Fruit fly (Drosophila melanogaster) whole organism, pupa: ENCODE data around the gene CG2680.
A peak's percentile ranks its signal among the peaks of the same experiment; 100 is the strongest.

Experiments
- CG10348 ChIP-seq: fragments of 200-800 bp; sonication (Bioruptor generic); IDR thresholded peaks from 2 replicates; pipeline ENCODE4 v1.3.6; 2022; ENCODE audit warnings: missing biosample characterization, missing genetic modification characterization
- CG12605 ChIP-seq: fragments of 200-800 bp; sonication (Bioruptor generic); IDR thresholded peaks from 2 replicates; pipeline ENCODE4 v1.3.6; 2022; ENCODE audit warnings: missing biosample characterization, missing genetic modification characterization
- CG13204 ChIP-seq: fragments of 200-800 bp; sonication (Bioruptor generic); optimal IDR thresholded peaks from 2 replicates; lab custom pipeline; 2018; ENCODE audit warnings: missing biosample characterization, mild to moderate bottlenecking, missing genetic modification characterization, moderate library complexity
- CG14655 ChIP-seq: fragments of 200-800 bp; sonication (Bioruptor generic); optimal IDR thresholded peaks from 3 replicates; lab custom pipeline; 2017; ENCODE audit warnings: mild to moderate bottlenecking, missing biosample characterization, missing genetic modification reagents, missing genetic modification characterization
- CG15710 ChIP-seq: fragments of 200-800 bp; sonication (Bioruptor generic); optimal IDR thresholded peaks from 2 replicates; lab custom pipeline; 2018; ENCODE audit warnings: missing biosample characterization, mild to moderate bottlenecking, missing genetic modification characterization, moderate library complexity
- CG17806 ChIP-seq: fragments of 200-800 bp; sonication (Bioruptor generic); optimal IDR thresholded peaks from 2 replicates; lab custom pipeline; 2018; ENCODE audit warnings: missing biosample characterization, mild to moderate bottlenecking, missing genetic modification characterization, moderate library complexity
- CG32121 ChIP-seq: fragments of 200-800 bp; sonication (Bioruptor generic); IDR thresholded peaks from 2 replicates; pipeline ENCODE4 v1.3.6; 2022; ENCODE audit warnings: missing biosample characterization, missing genetic modification characterization
- CG34367 ChIP-seq: fragments of 200-800 bp; sonication (Bioruptor generic); optimal IDR thresholded peaks from 2 replicates; lab custom pipeline; 2018; ENCODE audit warnings: missing biosample characterization, mild to moderate bottlenecking, missing genetic modification characterization
- CG4496 ChIP-seq: fragments of 200-800 bp; sonication (Bioruptor generic); IDR thresholded peaks from 3 replicates; pipeline ENCODE4 v1.3.6; 2022; ENCODE audit warnings: missing biosample characterization, missing genetic modification characterization
- CG8159 ChIP-seq: fragments of 200-800 bp; sonication (Bioruptor generic); optimal IDR thresholded peaks from 3 replicates; lab custom pipeline; 2018; ENCODE audit warnings: missing biosample characterization, mild to moderate bottlenecking, missing genetic modification characterization, moderate library complexity
- CG8301 ChIP-seq: fragments of 200-800 bp; sonication (Bioruptor generic); optimal IDR thresholded peaks from 2 replicates; lab custom pipeline; 2018; ENCODE audit warnings: missing biosample characterization, mild to moderate bottlenecking, missing genetic modification characterization
- CG9948 ChIP-seq: fragments of 200-800 bp; sonication (Bioruptor generic); optimal IDR thresholded peaks from 2 replicates; lab custom pipeline; 2018; ENCODE audit warnings: missing biosample characterization, mild to moderate bottlenecking, missing genetic modification characterization, moderate library complexity
- D1 ChIP-seq: fragments of 200-800 bp; sonication (Bioruptor generic); optimal IDR thresholded peaks from 2 replicates; lab custom pipeline; 2018; ENCODE audit warnings: missing biosample characterization, mild to moderate bottlenecking, missing genetic modification characterization, moderate library complexity
- EcR ChIP-seq: fragments of 200-800 bp; sonication (Bioruptor generic); optimal IDR thresholded peaks from 3 replicates; lab custom pipeline; 2019; ENCODE audit warnings: missing biosample characterization, missing genetic modification characterization, mild to moderate bottlenecking, moderate library complexity, missing genetic modification reagents
- Ets98B ChIP-seq: fragments of 200-800 bp; sonication (Bioruptor generic); IDR thresholded peaks from 2 replicates; pipeline ENCODE4 v1.3.6; 2022; ENCODE audit warnings: missing biosample characterization, missing genetic modification characterization
- Pif1A ChIP-seq: fragments of 200-800 bp; sonication (Bioruptor generic); optimal IDR thresholded peaks from 3 replicates; lab custom pipeline; 2016; ENCODE audit warnings: missing biosample characterization, missing genetic modification characterization
- Pif1B ChIP-seq: fragments of 200-800 bp; sonication (Bioruptor generic); optimal IDR thresholded peaks from 3 replicates; lab custom pipeline; 2016; ENCODE audit warnings: missing biosample characterization, missing genetic modification characterization
- Snoo ChIP-seq: fragments of 200-800 bp; sonication (Bioruptor generic); optimal IDR thresholded peaks from 3 replicates; lab custom pipeline; 2017; ENCODE audit warnings: missing biosample characterization, mild to moderate bottlenecking, missing genetic modification characterization, inconsistent platforms
- fd96Ca ChIP-seq: fragments of 200-800 bp; sonication (Bioruptor generic); IDR thresholded peaks from 3 replicates; pipeline ENCODE4 v1.3.6; 2022; ENCODE audit warnings: missing biosample characterization, missing genetic modification characterization
- gl ChIP-seq: fragments of 200-800 bp; sonication (Bioruptor generic); optimal IDR thresholded peaks from 2 replicates; lab custom pipeline; 2018; ENCODE audit warnings: missing biosample characterization, mild to moderate bottlenecking, missing genetic modification characterization
- rn ChIP-seq: fragments of 200-800 bp; sonication (Bioruptor generic); IDR thresholded peaks from 2 replicates; pipeline ENCODE4 v1.3.6; 2022; ENCODE audit warnings: missing biosample characterization, missing genetic modification characterization

The CG2680 gene

DNA sequence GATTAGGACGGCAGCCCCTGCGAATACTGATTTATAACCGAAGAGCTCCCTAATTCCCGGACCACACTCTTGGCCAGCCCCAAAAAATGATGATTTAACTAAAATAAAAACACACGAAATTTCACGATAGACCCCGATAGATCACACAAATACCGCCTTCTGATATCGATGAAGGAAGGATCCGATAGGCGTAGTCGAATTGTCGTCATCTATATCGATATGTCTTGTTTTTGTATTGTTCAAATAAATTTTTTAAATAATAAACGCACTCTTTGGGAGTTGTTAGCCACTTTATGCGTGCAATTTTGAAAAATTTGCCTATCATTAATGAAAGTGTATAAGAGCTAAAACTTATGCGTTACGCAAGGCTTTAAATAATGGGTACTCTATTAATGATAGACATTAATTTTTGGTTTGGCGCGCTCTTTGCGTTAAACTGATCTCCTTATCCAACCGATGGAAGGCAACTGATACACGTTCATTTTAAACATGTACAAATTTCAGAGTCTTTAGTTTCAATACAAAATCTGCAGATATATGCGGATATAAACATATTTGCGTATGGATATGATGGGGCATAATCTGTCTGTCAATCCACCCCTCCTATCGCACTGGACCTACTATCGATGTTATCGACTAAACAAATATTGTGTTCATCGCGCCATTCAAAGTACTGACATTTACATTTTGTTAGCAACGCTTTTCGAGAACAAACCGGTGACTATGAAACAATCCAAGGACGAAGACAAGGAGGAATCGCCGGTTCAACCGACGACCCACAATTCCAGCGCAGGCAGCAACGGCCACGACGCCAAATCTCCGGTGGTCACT, 8.9 kb downstream of the CG2680 start, which contains the start of the genes Spg7 and Lint-O:
Gene Spg7, minus strand, starts transcription at position 148 of the 831 bp plus-strand sequence.
Gene Lint-O, plus strand, starts transcription at position 638 of the 831 bp plus-strand sequence.
- TF ChIP-seq CG17806 (tag; lab: Kevin White, UChicago) (no peak), CG10348 (GFP tag; lab: Robert Waterston, UW) (no peak), CG8159 (no peak), CG34367 (tag; lab: Kevin White, UChicago) (no peak), CG9948 (tag; lab: Kevin White, UChicago) (no peak), gl (tag; lab: Kevin White, UChicago) (no peak), fd96Ca (GFP tag; lab: Robert Waterston, UW) (no peak), CG4496 (GFP tag; lab: Robert Waterston, UW) (no peak), Pif1B (GFP tag; lab: Kevin White, UChicago) (no peak), rn (GFP tag; lab: Robert Waterston, UW) (no peak), Snoo (no peak), EcR (no peak), CG32121 (no peak), CG15710 (tag; lab: Kevin White, UChicago) (no peak), Ets98B (no peak)
- TF ChIP-seq, all 21 proteins: peak for 0

DNA sequence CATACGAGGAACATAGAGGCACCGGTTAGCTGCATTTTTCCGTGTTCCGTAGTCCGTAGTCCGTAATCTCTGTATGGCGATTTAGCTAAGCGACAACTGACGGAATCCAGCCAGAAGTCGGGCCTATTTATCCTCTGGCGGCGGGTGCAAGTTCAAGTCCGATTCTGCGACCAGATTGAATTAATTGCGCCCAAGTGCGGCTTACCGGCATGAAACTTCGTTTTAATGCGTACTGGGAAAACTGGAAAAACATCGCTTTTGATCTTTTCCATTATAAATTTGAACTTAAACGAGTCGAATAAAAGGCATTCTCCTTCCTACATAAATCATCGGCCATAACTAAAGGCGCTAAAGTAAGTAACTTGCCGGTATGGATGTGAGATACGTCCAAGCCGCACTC, 13.4 kb downstream of the CG2680 start, which contains the start of gene dyw:
Gene dyw, minus strand, starts transcription at position 101 of the 400 bp plus-strand sequence.
- TF ChIP-seq CG9948 (tag; lab: Kevin White, UChicago) (no peak), D1 (tag; lab: Kevin White, UChicago) (no peak), CG15710 (tag; lab: Kevin White, UChicago) (no peak)

DNA sequence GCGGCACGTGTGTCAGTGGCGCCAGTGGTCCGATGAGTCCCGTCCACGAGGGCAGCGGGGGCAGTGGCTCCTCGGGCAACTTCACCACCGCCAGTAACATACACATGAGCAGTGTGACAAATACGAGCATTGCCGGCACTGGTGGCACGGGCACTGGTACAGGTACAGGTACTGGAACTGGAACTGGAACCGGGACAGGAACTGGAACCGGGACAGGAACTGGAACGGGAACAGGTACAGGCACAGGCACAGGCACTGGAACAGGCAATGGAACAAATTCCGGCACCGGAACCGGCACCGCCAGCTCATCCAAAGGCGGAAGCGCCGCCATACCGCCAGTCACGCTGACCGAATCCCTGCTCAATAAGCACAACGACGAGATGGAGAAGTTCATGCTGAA, 16.9 kb downstream of the CG2680 start:
- no peak for TF ChIP-seq gl (tag; lab: Kevin White, UChicago)
- no peak for TF ChIP-seq Pif1B (GFP tag; lab: Kevin White, UChicago)
- TF ChIP-seq CG8159, result no peak
- TF ChIP-seq CG9948 (tag; lab: Kevin White, UChicago), result no peak
- no peak for TF ChIP-seq Pif1A
- TF ChIP-seq CG32121, result no peak
- no peak for TF ChIP-seq CG34367 (tag; lab: Kevin White, UChicago)
- no peak for TF ChIP-seq CG10348 (GFP tag; lab: Robert Waterston, UW)
- TF ChIP-seq fd96Ca (GFP tag; lab: Robert Waterston, UW), result no peak
- no peak for TF ChIP-seq CG8301
- TF ChIP-seq Ets98B, result no peak
- no peak for TF ChIP-seq CG12605
- TF ChIP-seq CG4496 (GFP tag; lab: Robert Waterston, UW), result no peak
- no peak for TF ChIP-seq EcR

DNA sequence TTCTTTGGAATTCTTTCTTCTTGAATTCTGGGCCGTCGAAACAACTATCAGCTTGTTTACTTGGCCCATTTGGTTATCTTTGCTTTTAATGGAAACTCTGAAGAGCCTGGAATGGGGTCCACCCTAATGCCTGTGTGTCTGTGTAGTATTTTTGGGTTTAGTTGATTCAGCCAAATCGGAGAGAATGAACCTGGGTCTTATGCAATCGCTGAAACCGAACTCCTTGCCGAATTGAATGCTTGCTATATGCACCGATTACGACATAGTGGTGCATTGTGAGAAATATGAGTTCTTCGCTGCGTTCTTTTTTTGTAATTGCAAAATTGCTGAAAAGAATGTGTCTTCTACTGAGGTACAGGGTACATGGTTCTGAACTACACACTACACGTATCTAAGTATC, 20.3 kb downstream of the CG2680 start:
- peak; percentile 11 for TF ChIP-seq CG8159
- no peak for TF ChIP-seq Ets98B

DNA sequence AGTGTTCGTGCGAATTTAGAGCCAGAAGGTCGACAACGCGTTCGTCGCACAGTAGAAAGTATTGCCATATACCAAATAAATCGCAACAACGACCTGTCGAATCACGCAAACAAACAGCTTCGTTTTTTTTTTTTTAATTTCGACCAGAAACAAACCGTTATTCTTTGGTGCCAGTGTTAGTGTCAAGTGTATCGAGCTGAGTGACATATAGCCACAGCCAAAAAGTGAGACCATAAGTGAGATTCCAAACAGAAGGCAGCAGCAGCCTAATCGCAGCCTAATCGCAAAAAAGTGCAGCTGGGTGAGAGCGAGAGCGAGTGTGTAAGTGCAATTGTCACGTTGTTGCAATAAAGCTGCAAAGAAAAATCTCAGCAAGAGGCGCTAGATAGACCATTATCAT, 21.6 kb downstream of the CG2680 start, which contains the start of gene per:
Gene per, plus strand, starts transcription at position 1 of the 400 bp plus-strand sequence.
- TF ChIP-seq CG8301 (no peak), CG8159 (no peak), Snoo (no peak), CG15710 (tag; lab: Kevin White, UChicago) (no peak), EcR (no peak), Pif1A (no peak), Ets98B (no peak), Pif1B (GFP tag; lab: Kevin White, UChicago) (no peak), CG4496 (GFP tag; lab: Robert Waterston, UW) (no peak), CG32121 (no peak), CG13204 (GFP tag; lab: Kevin White, UChicago) (no peak), D1 (tag; lab: Kevin White, UChicago) (no peak), CG34367 (tag; lab: Kevin White, UChicago) (no peak)

DNA sequence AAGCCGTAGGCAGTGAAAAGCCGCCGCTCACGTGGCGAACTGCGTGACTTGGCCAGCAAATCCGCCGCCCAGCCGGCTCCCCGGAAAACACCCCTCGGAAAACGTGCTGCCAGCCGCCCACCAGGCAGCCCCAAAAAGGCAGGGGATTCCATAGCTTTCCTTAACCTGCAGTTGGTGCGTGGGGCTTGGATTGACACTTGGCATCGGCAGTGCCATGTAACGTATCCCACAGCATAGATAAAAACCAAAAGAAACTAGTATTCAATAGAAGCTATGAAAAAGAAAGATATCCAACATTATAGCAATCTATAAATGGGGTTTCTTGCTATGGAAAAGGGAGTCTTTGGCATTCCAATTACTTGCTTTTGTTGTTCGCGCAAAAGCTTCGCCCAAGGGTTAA, 22.2 kb downstream of the CG2680 start:
- TF ChIP-seq CG32121 (peak; percentile 58), D1 (tag; lab: Kevin White, UChicago) (no peak), CG8301 (peak; percentile 3), Pif1A (peak; percentile 8), CG15710 (tag; lab: Kevin White, UChicago) (no peak), Snoo (no peak)

DNA sequence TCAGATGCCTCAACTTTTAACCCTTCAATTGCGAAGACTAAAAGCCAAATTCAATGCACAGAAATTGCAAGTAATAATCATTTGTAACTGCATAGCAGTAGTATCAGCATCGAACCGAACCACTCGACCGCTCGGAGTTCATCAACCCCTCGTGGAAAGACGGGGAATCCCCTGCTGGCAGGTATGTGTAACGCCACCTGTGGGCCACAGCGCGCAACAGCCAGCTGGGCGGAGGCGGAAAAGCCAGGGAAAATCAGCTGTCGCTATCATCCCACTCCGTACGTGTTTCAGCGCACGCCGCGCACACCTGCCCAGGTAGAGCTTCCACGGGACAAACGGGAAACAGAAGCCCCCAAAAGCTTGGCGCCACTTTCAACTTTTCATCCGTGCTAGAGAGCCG, 22.8 kb downstream of the CG2680 start:
- TF ChIP-seq CG10348 (GFP tag; lab: Robert Waterston, UW), result no peak
- TF ChIP-seq EcR, result peak; percentile 71
- TF ChIP-seq, all 21 proteins: peak for 1

DNA sequence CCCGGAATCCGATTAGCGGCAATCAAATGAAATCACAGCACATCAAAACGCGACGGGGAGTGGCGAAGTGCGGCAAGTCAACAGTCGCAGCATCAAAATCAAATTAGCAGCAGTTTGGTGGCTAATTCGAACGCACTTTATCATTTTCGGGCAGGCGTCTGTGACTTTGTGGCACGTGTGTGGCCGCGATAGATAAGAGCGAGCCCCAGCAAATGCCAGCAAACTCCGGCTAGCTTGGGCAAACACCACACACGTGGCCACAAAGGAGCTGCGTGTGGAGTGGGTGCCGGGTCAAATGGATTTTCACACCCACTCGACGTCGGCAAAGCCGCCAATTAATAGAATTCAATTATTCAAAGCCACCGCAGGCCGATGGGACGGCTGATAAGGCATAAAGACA, 23.3 kb downstream of the CG2680 start:
- no peak for TF ChIP-seq CG13204 (GFP tag; lab: Kevin White, UChicago)
- no peak for TF ChIP-seq CG8301
- no peak for TF ChIP-seq rn (GFP tag; lab: Robert Waterston, UW)
- TF ChIP-seq CG32121, result no peak
- no peak for TF ChIP-seq CG12605
- TF ChIP-seq D1 (tag; lab: Kevin White, UChicago), result no peak
- no peak for TF ChIP-seq fd96Ca (GFP tag; lab: Robert Waterston, UW)
- no peak for TF ChIP-seq CG14655 (GFP tag; lab: Kevin White, UChicago)
- TF ChIP-seq Pif1A, result no peak
- TF ChIP-seq Pif1B (GFP tag; lab: Kevin White, UChicago), result no peak
- no peak for TF ChIP-seq gl (tag; lab: Kevin White, UChicago)
- TF ChIP-seq CG15710 (tag; lab: Kevin White, UChicago), result no peak
- TF ChIP-seq CG17806 (tag; lab: Kevin White, UChicago), result no peak
- TF ChIP-seq, all 21 proteins: peak for 0
